Fruit fly (Drosophila melanogaster): ENCODE data around the gene CG6656.

Gene CG6656

dm6 chr3R:21839636-21840035 is 35.5 kb upstream of the CG6656 start (continued):
- TF ChIP-seq CG34406 (GFP tag; optimal IDR thresholded peaks at IDR 0.05) (peak; percentile 86), CG32006 (GFP tag; optimal IDR thresholded peaks at IDR 0.05) (peak; percentile 79), CG3032 (tag; optimal IDR thresholded peaks at IDR 0.05) (peak; percentile 91), fkh (GFP tag; optimal IDR thresholded peaks at IDR 0.05) (no peak), CG15336 (GFP tag; IDR thresholded peaks at IDR 0.05) (peak; percentile 79), Met (GFP tag; optimal IDR thresholded peaks at IDR 0.05) (peak; percentile 24), CG8119 (GFP tag; IDR thresholded peaks at IDR 0.05) (peak; percentile 80; the same call in 2 of the 3 replicates), achi (GFP tag; optimal IDR thresholded peaks at IDR 0.05) (peak; percentile 82), Sox14 (GFP tag; optimal IDR thresholded peaks at IDR 0.05) (no peak), acj6 (GFP tag; optimal IDR thresholded peaks at IDR 0.05) (peak; percentile 72), dac (GFP tag; optimal IDR thresholded peaks at IDR 0.05) (no peak), Lpt (GFP tag; optimal IDR thresholded peaks at IDR 0.05) (peak; percentile 26), eg (GFP tag; IDR thresholded peaks at IDR 0.05) (0 out of 3 replicates have a peak, but pooled peaks have one; percentile 50), CG6276 (GFP tag; optimal IDR thresholded peaks at IDR 0.05) (peak; percentile 88), Hr4 (GFP tag; optimal IDR thresholded peaks at IDR 0.05) (peak; percentile 21), Hr39 (GFP tag; optimal IDR thresholded peaks at IDR 0.05) (no peak), Hr38 (GFP tag; optimal IDR thresholded peaks at IDR 0.05) (no peak), cyc (GFP tag; optimal IDR thresholded peaks at IDR 0.05) (no peak), CG7368 (GFP tag; optimal IDR thresholded peaks at IDR 0.05) (peak; percentile 19), vri (GFP tag; optimal IDR thresholded peaks at IDR 0.05) (no peak), pdm3 (GFP tag; optimal IDR thresholded peaks at IDR 0.05) (peak; percentile 35), CG8632 (GFP tag; optimal IDR thresholded peaks at IDR 0.05) (peak; percentile 87), OdsH (GFP tag; optimal IDR thresholded peaks at IDR 0.05) (peak; percentile 69), CG10669 (GFP tag; optimal IDR thresholded peaks at IDR 0.05) (peak; percentile 74)

dm6 chr3R:21840432-21840831 is 34.7 kb upstream of the CG6656 start:
- TF ChIP-seq CG11902 (GFP tag; optimal IDR thresholded peaks at IDR 0.05): no peak
- peak; percentile 49 for TF ChIP-seq vri (GFP tag; optimal IDR thresholded peaks at IDR 0.05)
- no peak for TF ChIP-seq CG7368 (GFP tag; optimal IDR thresholded peaks at IDR 0.05)
- TF ChIP-seq CG16779 (tag; optimal IDR thresholded peaks at IDR 0.05): no peak
- TF ChIP-seq spab (GFP tag; optimal IDR thresholded peaks at IDR 0.05): no peak
- no peak for TF ChIP-seq CG10669 (GFP tag; optimal IDR thresholded peaks at IDR 0.05)
- peak; percentile 17 for TF ChIP-seq Eip78C (GFP tag)

DNA sequence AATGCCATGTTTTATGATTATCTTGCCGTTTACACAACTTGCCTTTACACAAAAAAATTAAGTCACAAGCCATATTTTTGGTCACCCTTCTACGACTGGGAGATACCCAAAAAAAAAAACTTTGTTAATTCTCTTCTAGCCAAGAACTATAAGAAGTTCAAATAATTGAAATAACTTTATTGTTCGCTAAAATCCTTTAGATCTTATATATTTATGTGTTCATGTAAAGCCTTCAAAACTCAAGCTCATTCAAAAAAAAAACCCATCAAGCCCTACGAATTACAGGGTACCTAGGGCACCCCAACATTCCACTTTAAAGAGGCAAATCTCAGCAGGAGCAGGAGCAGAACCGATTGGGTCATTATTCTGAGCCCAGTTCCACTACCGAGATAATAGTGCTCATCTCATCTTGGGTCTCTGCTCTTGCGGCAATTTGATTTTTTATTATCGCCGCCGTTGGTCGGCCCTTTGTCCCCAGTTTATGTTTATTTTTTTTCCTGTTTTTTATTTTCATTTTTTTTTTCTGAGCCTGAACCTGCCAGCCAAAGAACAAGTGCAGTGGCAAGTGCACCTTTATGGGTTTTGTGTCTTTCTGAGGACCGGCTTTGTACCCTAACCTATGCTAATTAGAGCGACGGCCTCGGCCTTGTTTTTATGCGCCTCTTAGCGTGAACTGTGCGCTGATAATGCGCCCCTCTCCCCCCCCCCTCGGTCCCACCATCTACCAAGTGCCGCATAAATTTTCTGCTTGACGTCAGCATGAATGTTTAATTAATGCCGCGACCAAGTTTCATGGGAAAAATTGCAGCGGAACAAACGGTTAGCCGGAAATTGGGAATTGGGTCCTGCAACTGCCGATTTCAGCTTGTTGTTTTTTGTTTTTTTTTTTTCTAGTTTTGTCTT is 33.4 kb upstream of the CG6656 start:
- TF ChIP-seq Ets96B (tag; optimal IDR thresholded peaks at IDR 0.05) (no peak), OdsH (GFP tag; optimal IDR thresholded peaks at IDR 0.05) (no peak), CG6276 (GFP tag; optimal IDR thresholded peaks at IDR 0.05) (no peak), lz (GFP tag; optimal IDR thresholded peaks at IDR 0.05) (peak; percentile 6), CG16779 (tag; optimal IDR thresholded peaks at IDR 0.05) (no peak), Ets21C (GFP tag; optimal IDR thresholded peaks at IDR 0.05) (no peak), Sox102F (GFP tag; optimal IDR thresholded peaks at IDR 0.05) (no peak), topi (GFP tag; optimal IDR thresholded peaks at IDR 0.05) (peak; percentile 32), Sox14 (GFP tag; optimal IDR thresholded peaks at IDR 0.05) (peak; percentile 1), CG3032 (tag; optimal IDR thresholded peaks at IDR 0.05) (no peak), CG11294 (GFP tag; IDR thresholded peaks at IDR 0.05) (no peak), svp (GFP tag) (peak; percentile 71), Hr38 (GFP tag; optimal IDR thresholded peaks at IDR 0.05) (no peak), Smox (GFP tag; optimal IDR thresholded peaks at IDR 0.05) (peak; percentile 13), Met (GFP tag; optimal IDR thresholded peaks at IDR 0.05) (peak; percentile 32), CG11762 (GFP tag; optimal IDR thresholded peaks at IDR 0.05; ENCODE audit: insufficient read depth) (peak; percentile 4), Hr4 (GFP tag; optimal IDR thresholded peaks at IDR 0.05) (no peak), Eip75B (GFP tag; optimal IDR thresholded peaks at IDR 0.05) (peak; percentile 32), CG11902 (GFP tag; optimal IDR thresholded peaks at IDR 0.05) (no peak), CG31627 (GFP tag; optimal IDR thresholded peaks at IDR 0.05) (peak; percentile 31), CG6808 (GFP tag; optimal IDR thresholded peaks at IDR 0.05) (peak; percentile 44), fkh (GFP tag; optimal IDR thresholded peaks at IDR 0.05) (no peak), Sox15 (GFP tag; optimal IDR thresholded peaks at IDR 0.05) (no peak), net (GFP tag; optimal IDR thresholded peaks at IDR 0.05) (no peak), CG7368 (GFP tag; optimal IDR thresholded peaks at IDR 0.05) (no peak), dsx (GFP tag; optimal IDR thresholded peaks at IDR 0.05; ENCODE audit: poor library complexity, severe bottlenecking) (no peak), Eip78C (GFP tag) (peak; percentile 70), CG8119 (GFP tag; IDR thresholded peaks at IDR 0.05) (no peak), CG10631 (GFP tag; optimal IDR thresholded peaks at IDR 0.05) (peak; percentile 10), CG8632 (GFP tag; optimal IDR thresholded peaks at IDR 0.05) (no peak), esn (GFP tag; optimal IDR thresholded peaks at IDR 0.05) (peak; percentile 44)
